Fruit fly (Drosophila melanogaster): Measurements from ENCODE around the gene e.
A peak's percentile ranks its signal among the peaks of the same experiment; 100 is the strongest.

e gene

dm6 chr3R:21187394-21188392 lies 49.3 kb downstream of the e start:
- TF ChIP-seq Dif (GFP tag; optimal IDR thresholded peaks at IDR 0.05; ENCODE audit: partially characterized antibody) (peak; percentile 1), OdsH (GFP tag; optimal IDR thresholded peaks at IDR 0.05) (no peak), woc (GFP tag; optimal IDR thresholded peaks at IDR 0.05) (peak; percentile 21), dl (GFP tag; optimal IDR thresholded peaks at IDR 0.05; ENCODE audit: insufficient read depth in 1 of 2, partially characterized antibody in 2 of 2) (peak in 1 of 2 experiments; percentile 48), sv (GFP tag; optimal IDR thresholded peaks at IDR 0.05) (peak; percentile 36), HLH106 (tag; optimal IDR thresholded peaks at IDR 0.05) (peak; percentile 16)

- TF ChIP-seq CG32264 (GFP tag; optimal IDR thresholded peaks at IDR 0.05) (no peak), OdsH (GFP tag; optimal IDR thresholded peaks at IDR 0.05) (peak; percentile 36), sv (GFP tag; optimal IDR thresholded peaks at IDR 0.05) (peak; percentile 32), rgr (GFP tag; optimal IDR thresholded peaks at IDR 0.05) (peak; percentile 31), ey (GFP tag; optimal IDR thresholded peaks at IDR 0.05) (peak; percentile 59), Vsx2 (GFP tag; optimal IDR thresholded peaks at IDR 0.05; ENCODE audit: partially characterized antibody) (no peak), Myc (optimal IDR thresholded peaks at IDR 0.05) (peak; percentile 97), woc (GFP tag; optimal IDR thresholded peaks at IDR 0.05) (peak; percentile 89), GATAd (GFP tag; optimal IDR thresholded peaks at IDR 0.05) (no peak), psq (GFP tag; optimal IDR thresholded peaks at IDR 0.05) (peak; percentile 64), dmrt93B (GFP tag; optimal IDR thresholded peaks at IDR 0.05) (peak; percentile 8), sage (GFP tag; optimal IDR thresholded peaks at IDR 0.05) (no peak), pan (optimal IDR thresholded peaks at IDR 0.05) (no peak), fru (GFP tag; optimal IDR thresholded peaks at IDR 0.05) (peak; percentile 55), br (GFP tag; optimal IDR thresholded peaks at IDR 0.05) (peak; percentile 39), CG9705 (GFP tag; optimal IDR thresholded peaks at IDR 0.05) (peak; percentile 18), lola (GFP tag; optimal IDR thresholded peaks at IDR 0.05) (no peak), HLH106 (tag; optimal IDR thresholded peaks at IDR 0.05) (peak; percentile 24), Sp1 (GFP tag; optimal IDR thresholded peaks at IDR 0.05) (peak; percentile 43), foxo (GFP tag; optimal IDR thresholded peaks at IDR 0.05) (peak in 1 of 2 experiments; percentile 50), h (GFP tag; optimal IDR thresholded peaks at IDR 0.05) (peak; percentile 64)
These were observed 50.2 kb downstream of the e start for dm6 chr3R:21186606-21187393.

dm6 chr3R:21185655-21186054 lies 51.3 kb downstream of the e start:
- TF ChIP-seq jim (GFP tag; optimal IDR thresholded peaks at IDR 0.05) (no peak), Hr83 (GFP tag; optimal IDR thresholded peaks at IDR 0.05; ENCODE audit: poor library complexity, severe bottlenecking) (no peak), Hr78 (GFP tag; optimal IDR thresholded peaks at IDR 0.05) (no peak)

- no peak for TF ChIP-seq jim (GFP tag; optimal IDR thresholded peaks at IDR 0.05)
- TF ChIP-seq woc (GFP tag; optimal IDR thresholded peaks at IDR 0.05): no peak
- peak; percentile 65 for TF ChIP-seq N (GFP tag; optimal IDR thresholded peaks at IDR 0.05)
- peak; percentile 47 for TF ChIP-seq rgr (GFP tag; optimal IDR thresholded peaks at IDR 0.05)
- TF ChIP-seq Hnf4 (GFP tag; optimal IDR thresholded peaks at IDR 0.05): peak; percentile 23
- TF ChIP-seq psq (GFP tag; optimal IDR thresholded peaks at IDR 0.05): no peak
- TF ChIP-seq usp (GFP tag; optimal IDR thresholded peaks at IDR 0.05): no peak
- TF ChIP-seq dl (GFP tag; optimal IDR thresholded peaks at IDR 0.05; ENCODE audit: insufficient read depth in 1 of 2, partially characterized antibody in 2 of 2): no peak
- no peak for TF ChIP-seq Dif (GFP tag; optimal IDR thresholded peaks at IDR 0.05; ENCODE audit: partially characterized antibody)
- TF ChIP-seq Mio (GFP tag; optimal IDR thresholded peaks at IDR 0.05): no peak
- TF ChIP-seq Rel (GFP tag; optimal IDR thresholded peaks at IDR 0.05): no peak
- TF ChIP-seq Rel (tag; optimal IDR thresholded peaks at IDR 0.05): no peak
- peak; percentile 30 for TF ChIP-seq Myc (optimal IDR thresholded peaks at IDR 0.05)
- no peak for TF ChIP-seq Abd-B (GFP tag; optimal IDR thresholded peaks at IDR 0.05)
- peak; percentile 11 for TF ChIP-seq OdsH (GFP tag; optimal IDR thresholded peaks at IDR 0.05)
- TF ChIP-seq fru (GFP tag; optimal IDR thresholded peaks at IDR 0.05): peak; percentile 38
- TF ChIP-seq CG9705 (GFP tag; optimal IDR thresholded peaks at IDR 0.05): peak; percentile 20
- peak; percentile 9 for TF ChIP-seq Sp1 (GFP tag; optimal IDR thresholded peaks at IDR 0.05)
- TF ChIP-seq pan (optimal IDR thresholded peaks at IDR 0.05): no peak
- no peak for TF ChIP-seq tai (GFP tag; optimal IDR thresholded peaks at IDR 0.05)
- peak; percentile 4 for TF ChIP-seq sv (GFP tag; optimal IDR thresholded peaks at IDR 0.05)
- TF ChIP-seq Vsx2 (GFP tag; optimal IDR thresholded peaks at IDR 0.05; ENCODE audit: partially characterized antibody): peak; percentile 14
- no peak for TF ChIP-seq GATAd (GFP tag; optimal IDR thresholded peaks at IDR 0.05)
- peak; percentile 22 for TF ChIP-seq h (GFP tag; optimal IDR thresholded peaks at IDR 0.05)
- peak; percentile 15 for TF ChIP-seq dmrt93B (GFP tag; optimal IDR thresholded peaks at IDR 0.05)
- TF ChIP-seq lola (GFP tag; optimal IDR thresholded peaks at IDR 0.05): no peak
- no peak for TF ChIP-seq dsf (GFP tag; optimal IDR thresholded peaks at IDR 0.05; ENCODE audit: borderline replicate concordance)
- no peak for TF ChIP-seq CG32264 (GFP tag; optimal IDR thresholded peaks at IDR 0.05)
- peak in 1 of 2 experiments; percentile 43 for TF ChIP-seq foxo (GFP tag; optimal IDR thresholded peaks at IDR 0.05)
- no peak for TF ChIP-seq Dfd (GFP tag; optimal IDR thresholded peaks at IDR 0.05)
These were observed 52.4 kb downstream of the e start for dm6 chr3R:21184373-21185132.

All from whole organism, wandering third instar larva.